Fruit fly (Drosophila melanogaster) whole organism, embryonic: ENCODE data around the gene CG9393.

Experiments
- ATbp ChIP-seq: fragments of 200-800 bp; sonication (Bioruptor generic); optimal IDR thresholded peaks from 2 replicates; lab custom pipeline; 2017; ENCODE audit warnings: missing biosample characterization, mild to moderate bottlenecking, missing genetic modification characterization, missing genetic modification reagents
- Abd-B ChIP-seq: fragments of 200-800 bp; sonication (Bioruptor generic); optimal IDR thresholded peaks from 2 replicates; lab custom pipeline; 2018; ENCODE audit warnings: missing biosample characterization, mild to moderate bottlenecking, missing genetic modification characterization, moderate library complexity
- Bgb ChIP-seq: fragments of 200-800 bp; sonication (Bioruptor generic); IDR thresholded peaks from 2 replicates; pipeline ENCODE4 v1.3.6; 2022; ENCODE audit warnings: missing biosample characterization, missing genetic modification characterization; ENCODE audit not compliant: partially characterized antibody
- CG10321 ChIP-seq: fragments of 200-800 bp; sonication (Bioruptor generic); IDR thresholded peaks from 2 replicates; pipeline ENCODE4 v1.3.6; 2022; ENCODE audit warnings: missing biosample characterization, missing genetic modification characterization
- CG10654 ChIP-seq: fragments of 200-800 bp; sonication (Bioruptor generic); optimal IDR thresholded peaks from 2 replicates; lab custom pipeline; 2016; ENCODE audit warnings: missing biosample characterization, missing genetic modification characterization
- CG12391 ChIP-seq: fragments of 200-800 bp; sonication (Bioruptor generic); optimal IDR thresholded peaks from 3 replicates; lab custom pipeline; 2018; ENCODE audit warnings: missing biosample characterization, mild to moderate bottlenecking, missing genetic modification characterization, moderate library complexity
- CG13287 ChIP-seq: fragments of 200-800 bp; sonication (Bioruptor generic); IDR thresholded peaks from 2 replicates; pipeline ENCODE4 v1.3.6; 2022; ENCODE audit warnings: missing biosample characterization, missing genetic modification characterization; ENCODE audit not compliant: partially characterized antibody
- CG14441 ChIP-seq: fragments of 200-800 bp; sonication (Bioruptor generic); IDR thresholded peaks from 2 replicates; pipeline ENCODE4 v1.3.6; 2022; ENCODE audit warnings: missing biosample characterization, missing genetic modification characterization
- CG14860 ChIP-seq: fragments of 200-800 bp; sonication (Bioruptor generic); IDR thresholded peaks from 3 replicates; pipeline ENCODE4 v1.3.6; 2022; ENCODE audit warnings: missing biosample characterization, missing genetic modification characterization; ENCODE audit not compliant: partially characterized antibody
- CG1602 ChIP-seq: fragments of 200-800 bp; sonication (Bioruptor generic); optimal IDR thresholded peaks from 3 replicates; lab custom pipeline; 2016; ENCODE audit warnings: missing biosample characterization, missing genetic modification characterization
- CG1647 ChIP-seq: fragments of 200-800 bp; sonication (Bioruptor generic); optimal IDR thresholded peaks from 3 replicates; lab custom pipeline; 2016; ENCODE audit warnings: missing biosample characterization, missing genetic modification characterization
- CG1832 ChIP-seq: fragments of 200-800 bp; sonication (Bioruptor generic); optimal IDR thresholded peaks from 2 replicates; lab custom pipeline; 2017; ENCODE audit warnings: missing biosample characterization, mild to moderate bottlenecking, missing genetic modification characterization, inconsistent platforms
- CG18764 ChIP-seq: fragments of 200-800 bp; sonication (Bioruptor generic); optimal IDR thresholded peaks from 3 replicates; lab custom pipeline; 2016; ENCODE audit warnings: missing biosample characterization, missing genetic modification characterization
- CG6765 ChIP-seq: fragments of 200-800 bp; sonication (Bioruptor generic); optimal IDR thresholded peaks from 3 replicates; lab custom pipeline; 2017; ENCODE audit warnings: missing biosample characterization, mild to moderate bottlenecking, missing genetic modification characterization
- CG6791 ChIP-seq: fragments of 200-800 bp; sonication (Bioruptor generic); IDR thresholded peaks from 3 replicates; pipeline ENCODE4 v1.3.6; 2022; ENCODE audit warnings: missing biosample characterization, missing genetic modification characterization; ENCODE audit not compliant: partially characterized antibody
- CG7271 ChIP-seq: fragments of 200-800 bp; sonication (Bioruptor generic); optimal IDR thresholded peaks from 2 replicates; lab custom pipeline; 2018; ENCODE audit warnings: missing biosample characterization, mild to moderate bottlenecking, missing genetic modification characterization, moderate library complexity
- CG9727 ChIP-seq: fragments of 200-800 bp; sonication (Bioruptor generic); optimal IDR thresholded peaks from 3 replicates; lab custom pipeline; 2017; ENCODE audit warnings: missing biosample characterization, mild to moderate bottlenecking, missing genetic modification characterization
- E2f1 ChIP-seq: fragments of 200-800 bp; sonication (Bioruptor generic); IDR thresholded peaks from 2 replicates; pipeline ENCODE4 v1.3.6; 2022; ENCODE audit warnings: missing biosample characterization, missing genetic modification characterization
- Hey ChIP-seq: fragments of 200-800 bp; sonication (Bioruptor generic); optimal IDR thresholded peaks from 3 replicates; lab custom pipeline; 2018; ENCODE audit warnings: missing biosample characterization, mild to moderate bottlenecking, missing genetic modification characterization
- Hmr ChIP-seq: fragments of 200-800 bp; sonication (Bioruptor generic); optimal IDR thresholded peaks from 3 replicates; lab custom pipeline; 2017; ENCODE audit warnings: mild to moderate bottlenecking, missing biosample characterization, missing genetic modification reagents, missing genetic modification characterization
- MTF-1 ChIP-seq: fragments of 200-800 bp; sonication (Bioruptor generic); optimal IDR thresholded peaks from 2 replicates; lab custom pipeline; 2018; ENCODE audit warnings: missing biosample characterization, mild to moderate bottlenecking, missing genetic modification characterization, borderline replicate concordance
- Mrtf ChIP-seq: fragments of 200-800 bp; sonication (Bioruptor generic); IDR thresholded peaks from 3 replicates; pipeline ENCODE4 v1.3.6; 2022; ENCODE audit warnings: missing biosample characterization, missing genetic modification characterization
- Ravus ChIP-seq: fragments of 200-800 bp; sonication (Bioruptor generic); IDR thresholded peaks from 2 replicates; pipeline ENCODE4 v1.3.6; 2022; ENCODE audit warnings: missing biosample characterization, missing genetic modification characterization
- ab ChIP-seq: fragments of 200-800 bp; sonication (Bioruptor generic); optimal IDR thresholded peaks from 2 replicates; lab custom pipeline; 2016; ENCODE audit warnings: missing biosample characterization, missing genetic modification characterization
- abd-A ChIP-seq: fragments of 200-800 bp; sonication (Bioruptor generic); optimal IDR thresholded peaks from 3 replicates; lab custom pipeline; 2019; ENCODE audit warnings: missing biosample characterization, mild to moderate bottlenecking, missing genetic modification characterization, moderate library complexity
- ara ChIP-seq: fragments of 200-800 bp; sonication (Bioruptor generic); IDR thresholded peaks from 2 replicates; pipeline ENCODE4 v1.3.6; 2022; ENCODE audit warnings: missing biosample characterization, missing genetic modification characterization
- az2 ChIP-seq: fragments of 200-800 bp; sonication (Bioruptor generic); optimal IDR thresholded peaks from 3 replicates; lab custom pipeline; 2016; ENCODE audit warnings: missing biosample characterization, missing genetic modification characterization
- caup ChIP-seq: fragments of 200-800 bp; sonication (Bioruptor generic); optimal IDR thresholded peaks from 3 replicates; lab custom pipeline; 2017; ENCODE audit warnings: missing biosample characterization, mild to moderate bottlenecking, missing genetic modification characterization, moderate library complexity; ENCODE audit not compliant: severe bottlenecking
- chn ChIP-seq: fragments of 200-800 bp; sonication (Bioruptor generic); optimal IDR thresholded peaks from 2 replicates; lab custom pipeline; 2016; ENCODE audit warnings: missing biosample characterization, missing genetic modification characterization
- cwo ChIP-seq: fragments of 200-800 bp; sonication (Bioruptor generic); optimal IDR thresholded peaks from 3 replicates; lab custom pipeline; 2017; ENCODE audit warnings: missing biosample characterization, missing genetic modification characterization, mild to moderate bottlenecking, moderate library complexity, missing genetic modification reagents
- gce ChIP-seq: fragments of 200-800 bp; sonication (Bioruptor generic); IDR thresholded peaks from 3 replicates; pipeline ENCODE4 v1.3.6; 2022; ENCODE audit warnings: missing biosample characterization, missing genetic modification characterization
- gsb ChIP-seq: fragments of 200-800 bp; sonication (Bioruptor generic); IDR thresholded peaks from 2 replicates; pipeline ENCODE4 v1.3.6; 2022; ENCODE audit warnings: missing biosample characterization, missing genetic modification characterization
- hkb ChIP-seq, 2 experiments: fragments of 200-800 bp in 1 of 2; fragments of >200 bp in 1 of 2; sonication (Bioruptor generic) in 1 of 2; IDR thresholded peaks in 1 of 2; optimal IDR thresholded peaks in 1 of 2; 2 replicates each; pipeline versions ENCODE4 v1.3.6 to Lab custom; 2017 to 2022; ENCODE audit warnings: missing biosample characterization in 1 of 2, missing genetic modification characterization in 1 of 2
- kay ChIP-seq: fragments of 200-800 bp; sonication (Bioruptor generic); optimal IDR thresholded peaks from 2 replicates; lab custom pipeline; 2016; ENCODE audit warnings: missing biosample characterization, missing genetic modification characterization
- knrl ChIP-seq: fragments of 200-800 bp; sonication (Bioruptor generic); IDR thresholded peaks from 3 replicates; pipeline ENCODE4 v1.3.6; 2022; ENCODE audit warnings: missing biosample characterization, missing genetic modification characterization; ENCODE audit not compliant: partially characterized antibody
- mld ChIP-seq: fragments of 200-800 bp; sonication (Bioruptor generic); IDR thresholded peaks from 3 replicates; pipeline ENCODE4 v1.3.6; 2022; ENCODE audit warnings: missing biosample characterization, missing genetic modification characterization; ENCODE audit not compliant: partially characterized antibody
- nau ChIP-seq: fragments of 200-800 bp; sonication (Bioruptor generic); optimal IDR thresholded peaks from 3 replicates; lab custom pipeline; 2017; ENCODE audit warnings: missing biosample characterization, mild to moderate bottlenecking, missing genetic modification characterization, missing genetic modification reagents
- ranshi ChIP-seq: fragments of 200-800 bp; sonication (Bioruptor generic); IDR thresholded peaks from 2 replicates; pipeline ENCODE4 v1.3.6; 2022; ENCODE audit warnings: missing biosample characterization, missing genetic modification characterization
- run ChIP-seq: fragments of 200-800 bp; sonication (Bioruptor generic); optimal IDR thresholded peaks from 3 replicates; lab custom pipeline; 2018; ENCODE audit warnings: missing biosample characterization, mild to moderate bottlenecking, missing genetic modification characterization
- sc ChIP-seq, 3 experiments: fragments of >200 bp in 2 of 3; fragments of 200-800 bp in 1 of 3; sonication (Bioruptor generic) in 1 of 3; optimal IDR thresholded peaks; 2 replicates in 2 of 3; 3 replicates in 1 of 3; lab custom pipeline; 2017; ENCODE audit warnings: mild to moderate bottlenecking in 1 of 3, missing biosample characterization in 1 of 3, missing genetic modification characterization in 1 of 3, missing genetic modification reagents in 1 of 3
- sim ChIP-seq: fragments of 200-800 bp; sonication (Bioruptor generic); IDR thresholded peaks from 2 replicates; pipeline ENCODE4 v1.3.6; 2022; ENCODE audit warnings: missing biosample characterization, missing genetic modification characterization
- sna ChIP-seq: fragments of 200-800 bp; sonication (Bioruptor generic); IDR thresholded peaks from 2 replicates; pipeline ENCODE4 v1.3.6; 2022; ENCODE audit warnings: missing biosample characterization, missing genetic modification characterization; ENCODE audit not compliant: partially characterized antibody
- stc ChIP-seq: fragments of 200-800 bp; sonication (Bioruptor generic); IDR thresholded peaks from 2 replicates; pipeline ENCODE4 v1.3.6; 2022; ENCODE audit warnings: missing biosample characterization, missing genetic modification characterization
- stwl ChIP-seq: fragments of 200-800 bp; sonication (Bioruptor generic); optimal IDR thresholded peaks from 3 replicates; lab custom pipeline; 2018; ENCODE audit warnings: missing biosample characterization, mild to moderate bottlenecking, missing genetic modification characterization, moderate library complexity
- tio ChIP-seq: fragments of 200-800 bp; sonication (Bioruptor generic); optimal IDR thresholded peaks from 2 replicates; lab custom pipeline; 2017; ENCODE audit warnings: missing biosample characterization, missing genetic modification characterization, inconsistent platforms
- unc-4 ChIP-seq: fragments of 200-800 bp; sonication (Bioruptor generic); IDR thresholded peaks from 2 replicates; pipeline ENCODE4 v1.3.6; 2022; ENCODE audit warnings: missing biosample characterization, missing genetic modification characterization; ENCODE audit not compliant: partially characterized antibody
- zen2 ChIP-seq: fragments of 200-800 bp; sonication (Bioruptor generic); IDR thresholded peaks from 3 replicates; pipeline ENCODE4 v1.3.6; 2022; ENCODE audit warnings: missing biosample characterization, missing genetic modification characterization; ENCODE audit not compliant: partially characterized antibody

Gene CG9393

dm6 chr3R:9559413-9560014 lies 4.0 kb downstream of the CG9393 start, which contains the start of the genes AP-1mu and MBD-like (continued):
- TF ChIP-seq Mrtf (GFP tag; lab: Robert Waterston, UW) (peak; percentile 14; the same call in 1 of the 3 replicates), sc (optimal IDR thresholded peaks at IDR 0.05; lab: Kevin White, UChicago) (no peak), sc (GFP tag; optimal IDR thresholded peaks at IDR 0.05; lab: Kevin White, UChicago) (peak; percentile 30), az2 (GFP tag; lab: Kevin White, UChicago) (peak; percentile 60), run (tag; lab: Kevin White, UChicago) (no peak), stwl (tag; lab: Kevin White, UChicago) (peak; percentile 73), unc-4 (GFP tag; lab: Robert Waterston, UW) (no peak), stc (GFP tag; lab: Robert Waterston, UW) (no peak), caup (GFP tag; lab: Kevin White, UChicago) (peak; percentile 33), CG12391 (tag; lab: Kevin White, UChicago) (peak; percentile 79), CG1602 (GFP tag; lab: Kevin White, UChicago) (peak; percentile 73), ATbp (GFP tag; lab: Kevin White, UChicago) (no peak), knrl (GFP tag; lab: Robert Waterston, UW) (peak; percentile 42; the same call in 1 of the 3 replicates), Hmr (GFP tag; lab: Kevin White, UChicago) (peak; percentile 64), sim (GFP tag; lab: Robert Waterston, UW) (no peak), ara (GFP tag; lab: Robert Waterston, UW) (no peak), MTF-1 (no peak), sna (GFP tag; lab: Robert Waterston, UW) (0 out of 2 replicates have a peak, but pooled peaks have one; percentile 38), ab (no peak), tio (GFP tag; lab: Kevin White, UChicago) (no peak), CG10321 (no peak), CG1647 (GFP tag; lab: Kevin White, UChicago) (peak; percentile 34), hkb (optimal IDR thresholded peaks at IDR 0.05; lab: Kevin White, UChicago) (peak; percentile 88), hkb (GFP tag; IDR thresholded peaks at IDR 0.05; lab: Robert Waterston, UW) (0 out of 2 replicates have a peak, but pooled peaks have one; percentile 42), Ravus (GFP tag; lab: Robert Waterston, UW) (no peak), CG18764 (GFP tag; lab: Kevin White, UChicago) (peak; percentile 28), CG14441 (peak; percentile 50), mld (GFP tag; lab: Robert Waterston, UW) (0 out of 3 replicates have a peak, but pooled peaks have one; percentile 17), CG6791 (no peak), Bgb (GFP tag; lab: Robert Waterston, UW) (no peak), gsb (GFP tag; lab: Robert Waterston, UW) (no peak), abd-A (tag; lab: Kevin White, UChicago) (no peak), CG13287 (GFP tag; lab: Robert Waterston, UW) (peak; percentile 55; the same call in 1 of the 2 replicates), E2f1 (peak; percentile 51), CG14860 (GFP tag; lab: Robert Waterston, UW) (no peak), gce (GFP tag; lab: Robert Waterston, UW) (no peak), CG6765 (GFP tag; lab: Kevin White, UChicago) (peak; percentile 33), ranshi (GFP tag; lab: Robert Waterston, UW) (peak; percentile 58; the same call in 1 of the 2 replicates), CG10654 (peak; percentile 9), CG1832 (no peak), nau (GFP tag; lab: Kevin White, UChicago) (no peak), Abd-B (GFP tag; lab: Kevin White, UChicago) (peak; percentile 73), kay (peak; percentile 55), CG9727 (peak; percentile 72), Hey (tag; lab: Kevin White, UChicago) (no peak), zen2 (GFP tag; lab: Robert Waterston, UW) (no peak), CG7271 (tag; lab: Kevin White, UChicago) (no peak), cwo (no peak), chn (GFP tag; lab: Kevin White, UChicago) (peak; percentile 77)
